Fruit fly (Drosophila melanogaster): Measurements from ENCODE around the gene Sf3a1.

Sf3a1 gene

dm6 chr3R:16985547-16985946, 16.6 kb downstream of the Sf3a1 start:
- no peak for TF ChIP-seq CG8301 (tag; optimal IDR thresholded peaks at IDR 0.05)
- no peak for TF ChIP-seq CG17806 (tag; optimal IDR thresholded peaks at IDR 0.05)
- no peak for TF ChIP-seq gl (tag; optimal IDR thresholded peaks at IDR 0.05)
- TF ChIP-seq rn (GFP tag; IDR thresholded peaks at IDR 0.05) = no peak
- no peak for TF ChIP-seq CG4496 (GFP tag; IDR thresholded peaks at IDR 0.05)

- no peak for TF ChIP-seq CG13204 (GFP tag; optimal IDR thresholded peaks at IDR 0.05)
- no peak for TF ChIP-seq CG12605 (GFP tag; IDR thresholded peaks at IDR 0.05)
- TF ChIP-seq CG32121 (GFP tag; IDR thresholded peaks at IDR 0.05) = no peak
- no peak for TF ChIP-seq CG15710 (tag; optimal IDR thresholded peaks at IDR 0.05)
These were observed 17.9 kb downstream of the Sf3a1 start for dm6 chr3R:16984221-16984620.

- TF ChIP-seq EcR (GFP tag; optimal IDR thresholded peaks at IDR 0.05) (no peak), rn (GFP tag; IDR thresholded peaks at IDR 0.05) (no peak), gl (tag; optimal IDR thresholded peaks at IDR 0.05) (no peak), CG13204 (GFP tag; optimal IDR thresholded peaks at IDR 0.05) (no peak), CG4496 (GFP tag; IDR thresholded peaks at IDR 0.05) (no peak), fd96Ca (GFP tag; IDR thresholded peaks at IDR 0.05) (no peak), CG8301 (tag; optimal IDR thresholded peaks at IDR 0.05) (no peak), Snoo (tag; optimal IDR thresholded peaks at IDR 0.05) (no peak), Pif1A (GFP tag; optimal IDR thresholded peaks at IDR 0.05) (no peak), D1 (tag; optimal IDR thresholded peaks at IDR 0.05) (no peak)
These were observed 19.2 kb downstream of the Sf3a1 start for dm6 chr3R:16983001-16983400.

- TF ChIP-seq CG12605 (GFP tag; IDR thresholded peaks at IDR 0.05) (no peak), CG32121 (GFP tag; IDR thresholded peaks at IDR 0.05) (no peak), Snoo (tag; optimal IDR thresholded peaks at IDR 0.05) (no peak), Ets98B (GFP tag; IDR thresholded peaks at IDR 0.05) (no peak), EcR (GFP tag; optimal IDR thresholded peaks at IDR 0.05) (peak; percentile 71), CG15710 (tag; optimal IDR thresholded peaks at IDR 0.05) (no peak), Pif1A (GFP tag; optimal IDR thresholded peaks at IDR 0.05) (no peak), CG9948 (tag; optimal IDR thresholded peaks at IDR 0.05) (no peak)
These were observed 19.9 kb downstream of the Sf3a1 start, which contains the start of gene AhcyL2 for dm6 chr3R:16982108-16982707. Gene AhcyL2, minus strand, starts transcription at chr3R:16982158.

dm6 chr3R:16980958-16981623, 21.1 kb downstream of the Sf3a1 start:
- no peak for TF ChIP-seq CG15710 (tag; optimal IDR thresholded peaks at IDR 0.05)
- TF ChIP-seq CG17806 (tag; optimal IDR thresholded peaks at IDR 0.05) = no peak
- TF ChIP-seq CG8301 (tag; optimal IDR thresholded peaks at IDR 0.05) = no peak
- TF ChIP-seq CG12605 (GFP tag; IDR thresholded peaks at IDR 0.05) = no peak
- TF ChIP-seq D1 (tag; optimal IDR thresholded peaks at IDR 0.05) = no peak
- TF ChIP-seq rn (GFP tag; IDR thresholded peaks at IDR 0.05) = no peak
- no peak for TF ChIP-seq CG13204 (GFP tag; optimal IDR thresholded peaks at IDR 0.05)

- TF ChIP-seq D1 (tag; optimal IDR thresholded peaks at IDR 0.05) = peak; percentile 82
- TF ChIP-seq CG14655 (GFP tag; optimal IDR thresholded peaks at IDR 0.05) = no peak
- no peak for TF ChIP-seq Ets98B (GFP tag; IDR thresholded peaks at IDR 0.05)
- no peak for TF ChIP-seq CG9948 (tag; optimal IDR thresholded peaks at IDR 0.05)
These were observed 24.3 kb downstream of the Sf3a1 start, which contains the start of gene Actn3 for dm6 chr3R:16977745-16978305. Gene Actn3, minus strand, starts transcription at chr3R:16977795.

- TF ChIP-seq rn (GFP tag; IDR thresholded peaks at IDR 0.05) = no peak
- no peak for TF ChIP-seq gl (tag; optimal IDR thresholded peaks at IDR 0.05)
- no peak for TF ChIP-seq Ets98B (GFP tag; IDR thresholded peaks at IDR 0.05)
- TF ChIP-seq CG12605 (GFP tag; IDR thresholded peaks at IDR 0.05) = no peak
- TF ChIP-seq CG34367 (tag; optimal IDR thresholded peaks at IDR 0.05) = no peak
These were observed 27.3 kb downstream of the Sf3a1 start, which contains the start of gene VhaM9.7-d for dm6 chr3R:16974904-16975303. Gene VhaM9.7-d, plus strand, starts transcription at chr3R:16975204.

dm6 chr3R:16972575-16972974, 29.6 kb downstream of the Sf3a1 start:
- TF ChIP-seq EcR (GFP tag; optimal IDR thresholded peaks at IDR 0.05) = no peak

- TF ChIP-seq CG14655 (GFP tag; optimal IDR thresholded peaks at IDR 0.05) (no peak), CG8159 (tag; optimal IDR thresholded peaks at IDR 0.05) (no peak), rn (GFP tag; IDR thresholded peaks at IDR 0.05) (no peak), CG8301 (tag; optimal IDR thresholded peaks at IDR 0.05) (no peak), CG15710 (tag; optimal IDR thresholded peaks at IDR 0.05) (no peak), gl (tag; optimal IDR thresholded peaks at IDR 0.05) (no peak), CG10348 (GFP tag; IDR thresholded peaks at IDR 0.05) (no peak)
These were observed 30.0 kb downstream of the Sf3a1 start, which contains the start of gene Abd-B for dm6 chr3R:16972136-16972535. Gene Abd-B, minus strand, starts transcription at chr3R:16972236.

Data from whole organism, pupa.